Fruit fly (Drosophila melanogaster): ENCODE measurements around the gene trol.

trol gene

dm6 chrX:2546664-2547487, 1.6 kb upstream of the trol start (continued):
- TF ChIP-seq sens (GFP tag) (peak; percentile 41), CG4820 (GFP tag; optimal IDR thresholded peaks at IDR 0.05) (no peak), dysf (GFP tag; IDR thresholded peaks at IDR 0.05) (peak; percentile 21; the same call in 1 of the 3 replicates), zfh2 (GFP tag; optimal IDR thresholded peaks at IDR 0.05) (no peak), CG3838 (GFP tag; optimal IDR thresholded peaks at IDR 0.05) (no peak), zen2 (GFP tag; IDR thresholded peaks at IDR 0.05; ENCODE audit: partially characterized antibody) (no peak), croc (GFP tag; conservative IDR thresholded peaks at IDR 0.05) (no peak), CG8388 (GFP tag; optimal IDR thresholded peaks at IDR 0.05) (no peak), CG17328 (GFP tag; IDR thresholded peaks at IDR 0.05) (no peak), CG9817 (tag; optimal IDR thresholded peaks at IDR 0.05) (peak; percentile 18), CG18599 (GFP tag; optimal IDR thresholded peaks at IDR 0.05) (peak; percentile 35), Lim3 (GFP tag; IDR thresholded peaks at IDR 0.05) (no peak), Doc2 (GFP tag; IDR thresholded peaks at IDR 0.05) (no peak), Xbp1 (GFP tag; optimal IDR thresholded peaks at IDR 0.05) (peak; percentile 5), CG6254 (GFP tag; optimal IDR thresholded peaks at IDR 0.05) (no peak), CG2120 (GFP tag; optimal IDR thresholded peaks at IDR 0.05) (peak; percentile 16), gem (tag; optimal IDR thresholded peaks at IDR 0.05) (peak; percentile 19), cwo (GFP tag; optimal IDR thresholded peaks at IDR 0.05) (peak; percentile 46), BtbVII (GFP tag; optimal IDR thresholded peaks at IDR 0.05) (no peak), MESR4 (GFP tag; optimal IDR thresholded peaks at IDR 0.05) (no peak), Ptx1 (GFP tag; IDR thresholded peaks at IDR 0.05) (0 out of 2 replicates have a peak, but pooled peaks have one; percentile 21), Bteb2 (GFP tag; optimal IDR thresholded peaks at IDR 0.05) (no peak), danr (GFP tag; IDR thresholded peaks at IDR 0.05) (no peak), CG14667 (GFP tag; IDR thresholded peaks at IDR 0.05) (no peak), wdn (GFP tag; IDR thresholded peaks at IDR 0.05) (no peak), Ets65A (GFP tag) (peak; percentile 88), grau (tag; optimal IDR thresholded peaks at IDR 0.05) (peak; percentile 32), CrebB (tag; optimal IDR thresholded peaks at IDR 0.05) (no peak), Dad (GFP tag; optimal IDR thresholded peaks at IDR 0.05) (no peak), row (GFP tag; IDR thresholded peaks at IDR 0.05) (peak; percentile 65; the same call in 2 of the 3 replicates), CG7839 (tag; optimal IDR thresholded peaks at IDR 0.05) (peak; percentile 32), Hmr (GFP tag; optimal IDR thresholded peaks at IDR 0.05) (peak; percentile 3), klu (GFP tag; IDR thresholded peaks at IDR 0.05) (no peak), CG2678 (tag; optimal IDR thresholded peaks at IDR 0.05) (peak; percentile 46), CG17359 (tag; optimal IDR thresholded peaks at IDR 0.05) (peak; percentile 37), lab (GFP tag; optimal IDR thresholded peaks at IDR 0.05) (peak; percentile 10), Myb (GFP tag; optimal IDR thresholded peaks at IDR 0.05) (peak; percentile 13), Dp (GFP tag; optimal IDR thresholded peaks at IDR 0.05) (no peak), tgo (GFP tag; IDR thresholded peaks at IDR 0.05) (peak; percentile 14; the same call in 1 of the 3 replicates), CTCF (GFP tag; optimal IDR thresholded peaks at IDR 0.05) (peak; percentile 4), lola (GFP tag; optimal IDR thresholded peaks at IDR 0.05) (no peak), Hr51 (GFP tag; optimal IDR thresholded peaks at IDR 0.05) (peak in 1 of 2 experiments; percentile 38), CG31441 (GFP tag; IDR thresholded peaks at IDR 0.05) (peak; percentile 18; the same call in 1 of the 2 replicates), CG2889 (GFP tag; IDR thresholded peaks at IDR 0.05) (no peak), Med (GFP tag) (peak; percentile 60), HLH4C (GFP tag; IDR thresholded peaks at IDR 0.05; ENCODE audit: partially characterized antibody) (no peak), grn (GFP tag; optimal IDR thresholded peaks at IDR 0.05) (no peak), CG13296 (GFP tag; optimal IDR thresholded peaks at IDR 0.05) (peak; percentile 5), lmd (GFP tag; IDR thresholded peaks at IDR 0.05) (peak; percentile 21; the same call in 1 of the 2 replicates)
